Worm (Caenorhabditis elegans) whole organism, L2 larva: ENCODE measurements around the gene Y54G11A.4.

Experiments
- ama-1 ChIP-seq: fragments of 150-350 bp; optimal IDR thresholded peaks from 2 replicates; lab custom pipeline; 2018; ENCODE audit warnings: inconsistent platforms
- lin-13 ChIP-seq: fragments of 150-350 bp; optimal IDR thresholded peaks from 2 replicates; lab custom pipeline; 2014; ENCODE audit warnings: missing biosample characterization, missing genetic modification reagents, missing genetic modification characterization
- nhr-11 ChIP-seq: fragments of 150-350 bp; optimal IDR thresholded peaks from 2 replicates; lab custom pipeline; 2014; ENCODE audit warnings: missing biosample characterization, missing genetic modification characterization
- nhr-77 ChIP-seq: fragments of 150-350 bp; optimal IDR thresholded peaks from 2 replicates; lab custom pipeline; 2014; ENCODE audit warnings: missing biosample characterization, missing genetic modification characterization
- peb-1 ChIP-seq: fragments of 150-350 bp; optimal IDR thresholded peaks from 2 replicates; lab custom pipeline; 2014; ENCODE audit warnings: missing biosample characterization, missing genetic modification characterization
- zag-1 ChIP-seq: fragments of 150-350 bp; optimal IDR thresholded peaks from 2 replicates; lab custom pipeline; 2014; ENCODE audit warnings: missing biosample characterization, missing genetic modification characterization

- TF ChIP-seq zag-1 (no peak), nhr-77 (tag; lab: Kevin White, UChicago) (no peak), nhr-11 (tag; lab: Kevin White, UChicago) (no peak), peb-1 (tag; lab: Kevin White, UChicago) (no peak), lin-13 (GFP tag; lab: Kevin White, UChicago) (no peak), ama-1 (no peak)
Measured at ce11 chrII:14318027-14318426, 25.4 kb downstream of the Y54G11A.4 start, which contains the start of gene Y54G11A.14.
